Fruit fly (Drosophila melanogaster) whole organism, embryonic: ENCODE data around the gene CG45079.

Experiments
- B-H2 ChIP-seq: fragments of 200-800 bp; sonication (Bioruptor generic); optimal IDR thresholded peaks from 2 replicates; lab custom pipeline; 2018; ENCODE audit warnings: missing biosample characterization, mild to moderate bottlenecking, missing genetic modification characterization
- Blimp-1 ChIP-seq: fragments of 200-800 bp; sonication (Bioruptor generic); optimal IDR thresholded peaks from 3 replicates; lab custom pipeline; 2018; ENCODE audit warnings: missing biosample characterization, missing genetic modification characterization, mild to moderate bottlenecking, moderate library complexity, missing genetic modification reagents
- BtbVII ChIP-seq: fragments of 200-800 bp; sonication (Bioruptor generic); optimal IDR thresholded peaks from 3 replicates; lab custom pipeline; 2017; ENCODE audit warnings: missing biosample characterization, mild to moderate bottlenecking, missing genetic modification characterization
- CG10274 ChIP-seq: fragments of 200-800 bp; sonication (Bioruptor generic); optimal IDR thresholded peaks from 3 replicates; lab custom pipeline; 2017; ENCODE audit warnings: missing biosample characterization, mild to moderate bottlenecking, missing genetic modification characterization
- CG11456 ChIP-seq: fragments of 200-800 bp; sonication (Bioruptor generic); IDR thresholded peaks from 3 replicates; pipeline ENCODE4 v1.3.6; 2022; ENCODE audit warnings: missing biosample characterization, missing genetic modification characterization
- CG11504 ChIP-seq: fragments of 200-800 bp; sonication (Bioruptor generic); optimal IDR thresholded peaks from 3 replicates; lab custom pipeline; 2019; ENCODE audit warnings: missing biosample characterization, mild to moderate bottlenecking, missing genetic modification characterization, moderate library complexity
- CG13296 ChIP-seq: fragments of 200-800 bp; sonication (Bioruptor generic); optimal IDR thresholded peaks from 3 replicates; lab custom pipeline; 2018; ENCODE audit warnings: missing biosample characterization, mild to moderate bottlenecking, missing genetic modification characterization
- CG13424 ChIP-seq: fragments of 200-800 bp; sonication (Bioruptor generic); optimal IDR thresholded peaks from 2 replicates; lab custom pipeline; 2019; ENCODE audit warnings: missing biosample characterization, mild to moderate bottlenecking, missing genetic modification characterization, moderate library complexity
- CG13624 ChIP-seq: fragments of 200-800 bp; sonication (Bioruptor generic); optimal IDR thresholded peaks from 2 replicates; lab custom pipeline; 2016; ENCODE audit warnings: missing biosample characterization, missing genetic modification characterization
- CG18476 ChIP-seq: fragments of 200-800 bp; sonication (Bioruptor generic); optimal IDR thresholded peaks from 2 replicates; lab custom pipeline; 2016; ENCODE audit warnings: missing biosample characterization, mild to moderate bottlenecking, missing genetic modification characterization
- CG2116 ChIP-seq: fragments of 200-800 bp; sonication (Bioruptor generic); optimal IDR thresholded peaks from 3 replicates; lab custom pipeline; 2018; ENCODE audit warnings: missing biosample characterization, mild to moderate bottlenecking, missing genetic modification characterization
- CG3065 ChIP-seq: fragments of 200-800 bp; sonication (Bioruptor generic); optimal IDR thresholded peaks from 2 replicates; lab custom pipeline; 2016; ENCODE audit warnings: missing biosample characterization, missing genetic modification characterization
- CG4328 ChIP-seq: fragments of 200-800 bp; sonication (Bioruptor generic); optimal IDR thresholded peaks from 3 replicates; lab custom pipeline; 2017; ENCODE audit warnings: missing biosample characterization, missing genetic modification reagents, missing genetic modification characterization
- CG6765 ChIP-seq: fragments of 200-800 bp; sonication (Bioruptor generic); optimal IDR thresholded peaks from 3 replicates; lab custom pipeline; 2017; ENCODE audit warnings: missing biosample characterization, mild to moderate bottlenecking, missing genetic modification characterization
- CG6791 ChIP-seq: fragments of 200-800 bp; sonication (Bioruptor generic); IDR thresholded peaks from 3 replicates; pipeline ENCODE4 v1.3.6; 2022; ENCODE audit warnings: missing biosample characterization, missing genetic modification characterization; ENCODE audit not compliant: partially characterized antibody
- CG7556 ChIP-seq: fragments of 200-800 bp; sonication (Bioruptor generic); optimal IDR thresholded peaks from 2 replicates; lab custom pipeline; 2017; ENCODE audit warnings: missing biosample characterization, mild to moderate bottlenecking, missing genetic modification characterization
- CG8290 ChIP-seq, 3 experiments: fragments of 200-800 bp; sonication (Bioruptor generic); optimal IDR thresholded peaks; 2 replicates each; lab custom pipeline; 2016 to 2019; ENCODE audit warnings: missing biosample characterization in 3 of 3, missing genetic modification characterization in 3 of 3, mild to moderate bottlenecking in 2 of 3, moderate library complexity in 1 of 3
- CG9727 ChIP-seq: fragments of 200-800 bp; sonication (Bioruptor generic); optimal IDR thresholded peaks from 3 replicates; lab custom pipeline; 2017; ENCODE audit warnings: missing biosample characterization, mild to moderate bottlenecking, missing genetic modification characterization
- Camta ChIP-seq: fragments of 200-800 bp; sonication (Bioruptor generic); optimal IDR thresholded peaks from 2 replicates; lab custom pipeline; 2016; ENCODE audit warnings: missing biosample characterization, missing genetic modification characterization
- Chrac-16 ChIP-seq: fragments of 200-800 bp; sonication (Bioruptor generic); optimal IDR thresholded peaks from 3 replicates; lab custom pipeline; 2016; ENCODE audit warnings: missing biosample characterization, missing genetic modification characterization
- Doc2 ChIP-seq: fragments of 200-800 bp; sonication (Bioruptor generic); IDR thresholded peaks from 2 replicates; pipeline ENCODE4 v1.3.6; 2022; ENCODE audit warnings: missing biosample characterization, missing genetic modification characterization
- HmgZ ChIP-seq: fragments of 200-800 bp; sonication (Bioruptor generic); optimal IDR thresholded peaks from 2 replicates; lab custom pipeline; 2018; ENCODE audit warnings: missing biosample characterization, mild to moderate bottlenecking, missing genetic modification characterization
- Lhr ChIP-seq: fragments of 200-800 bp; sonication (Bioruptor generic); optimal IDR thresholded peaks from 3 replicates; lab custom pipeline; 2017; ENCODE audit warnings: mild to moderate bottlenecking, missing biosample characterization, missing genetic modification reagents, missing genetic modification characterization
- NC2α ChIP-seq: fragments of 200-800 bp; sonication (Bioruptor generic); optimal IDR thresholded peaks from 2 replicates; lab custom pipeline; 2016; ENCODE audit warnings: missing biosample characterization, missing genetic modification characterization
- Nf-YB ChIP-seq: fragments of 200-800 bp; sonication (Bioruptor generic); optimal IDR thresholded peaks from 3 replicates; lab custom pipeline; 2019; ENCODE audit warnings: missing biosample characterization, mild to moderate bottlenecking, missing genetic modification characterization, moderate library complexity
- PHDP ChIP-seq: fragments of 200-800 bp; sonication (Bioruptor generic); optimal IDR thresholded peaks from 3 replicates; lab custom pipeline; 2018; ENCODE audit warnings: missing biosample characterization, mild to moderate bottlenecking, missing genetic modification characterization, moderate library complexity
- Sox100B ChIP-seq: fragments of 200-800 bp; sonication (Bioruptor generic); optimal IDR thresholded peaks from 3 replicates; lab custom pipeline; 2018; ENCODE audit warnings: missing biosample characterization, mild to moderate bottlenecking, missing genetic modification characterization
- bbx ChIP-seq: fragments of 200-800 bp; sonication (Bioruptor generic); IDR thresholded peaks from 2 replicates; pipeline ENCODE4 v1.3.6; 2022; ENCODE audit warnings: missing biosample characterization, missing genetic modification characterization; ENCODE audit not compliant: partially characterized antibody
- bcd ChIP-seq: fragments of 200-800 bp; sonication (Bioruptor generic); optimal IDR thresholded peaks from 2 replicates; lab custom pipeline; 2017; ENCODE audit warnings: missing biosample characterization, mild to moderate bottlenecking, missing genetic modification characterization
- btn ChIP-seq: fragments of 200-800 bp; sonication (Bioruptor generic); optimal IDR thresholded peaks from 2 replicates; lab custom pipeline; 2016; ENCODE audit warnings: missing biosample characterization, missing genetic modification characterization
- dati ChIP-seq: fragments of 200-800 bp; sonication (Bioruptor generic); IDR thresholded peaks from 2 replicates; pipeline ENCODE4 v1.3.6; 2022; ENCODE audit warnings: missing biosample characterization, missing genetic modification characterization
- dimm ChIP-seq: fragments of 200-800 bp; sonication (Bioruptor generic); IDR thresholded peaks from 2 replicates; pipeline ENCODE4 v1.3.6; 2022; ENCODE audit warnings: missing biosample characterization, missing genetic modification characterization
- emc ChIP-seq: fragments of 200-800 bp; sonication (Bioruptor generic); optimal IDR thresholded peaks from 2 replicates; lab custom pipeline; 2016; ENCODE audit warnings: missing biosample characterization, missing genetic modification characterization
- esg ChIP-seq: fragments of 200-800 bp; sonication (Bioruptor generic); conservative IDR thresholded peaks from 2 replicates; pipeline ENCODE4 v1.3.6; 2022; ENCODE audit warnings: missing biosample characterization, missing genetic modification characterization
- ftz-f1 ChIP-seq: fragments of 200-800 bp; sonication (Bioruptor generic); optimal IDR thresholded peaks from 2 replicates; lab custom pipeline; 2016; ENCODE audit warnings: missing biosample characterization, missing genetic modification characterization
- gcm2 ChIP-seq: fragments of 200-800 bp; sonication (Bioruptor generic); optimal IDR thresholded peaks from 2 replicates; lab custom pipeline; 2016; ENCODE audit warnings: missing biosample characterization, missing genetic modification characterization
- hth ChIP-seq: fragments of >200 bp; optimal IDR thresholded peaks from 2 replicates; lab custom pipeline; 2017; ENCODE audit warnings: inconsistent platforms
- ind ChIP-seq: fragments of 200-800 bp; sonication (Bioruptor generic); optimal IDR thresholded peaks from 3 replicates; lab custom pipeline; 2016; ENCODE audit warnings: missing biosample characterization, missing genetic modification characterization
- klu ChIP-seq: fragments of 200-800 bp; sonication (Bioruptor generic); IDR thresholded peaks from 2 replicates; pipeline ENCODE4 v1.3.6; 2022; ENCODE audit warnings: missing biosample characterization, missing genetic modification characterization
- lab ChIP-seq: fragments of 200-800 bp; sonication (Bioruptor generic); optimal IDR thresholded peaks from 3 replicates; lab custom pipeline; 2017; ENCODE audit warnings: missing biosample characterization, missing genetic modification characterization, mild to moderate bottlenecking, moderate library complexity, missing genetic modification reagents
- lmd ChIP-seq: fragments of 200-800 bp; sonication (Bioruptor generic); IDR thresholded peaks from 2 replicates; pipeline ENCODE4 v1.3.6; 2022; ENCODE audit warnings: missing biosample characterization, missing genetic modification characterization
- maf-S ChIP-seq: fragments of 200-800 bp; sonication (Bioruptor generic); optimal IDR thresholded peaks from 2 replicates; lab custom pipeline; 2016; ENCODE audit warnings: missing biosample characterization, missing genetic modification characterization
- oc ChIP-seq: fragments of 200-800 bp; sonication (Bioruptor generic); optimal IDR thresholded peaks from 2 replicates; lab custom pipeline; 2018; ENCODE audit warnings: missing biosample characterization, mild to moderate bottlenecking, missing genetic modification characterization, moderate library complexity
- pita ChIP-seq: fragments of 200-800 bp; sonication (Bioruptor generic); optimal IDR thresholded peaks from 2 replicates; lab custom pipeline; 2017; ENCODE audit warnings: missing biosample characterization, mild to moderate bottlenecking, missing genetic modification characterization
- row ChIP-seq: fragments of 200-800 bp; sonication (Bioruptor generic); IDR thresholded peaks from 3 replicates; pipeline ENCODE4 v1.3.6; 2022; ENCODE audit warnings: missing biosample characterization, missing genetic modification characterization
- slbo ChIP-seq: fragments of 200-800 bp; sonication (Bioruptor generic); IDR thresholded peaks from 2 replicates; pipeline ENCODE4 v1.3.6; 2022; ENCODE audit warnings: missing biosample characterization, missing genetic modification characterization
- ssp ChIP-seq: fragments of 200-800 bp; sonication (Bioruptor generic); IDR thresholded peaks from 2 replicates; pipeline ENCODE4 v1.3.6; 2022; ENCODE audit warnings: missing biosample characterization, missing genetic modification characterization
- trem ChIP-seq: fragments of 200-800 bp; optimal IDR thresholded peaks from 3 replicates; lab custom pipeline; 2019; ENCODE audit warnings: missing biosample characterization, mild to moderate bottlenecking, missing genetic modification characterization, moderate library complexity
- wor ChIP-seq: fragments of 200-800 bp; sonication (Bioruptor generic); IDR thresholded peaks from 2 replicates; pipeline ENCODE4 v1.3.6; 2022; ENCODE audit warnings: missing biosample characterization, missing genetic modification characterization
- zen2 ChIP-seq: fragments of 200-800 bp; sonication (Bioruptor generic); IDR thresholded peaks from 3 replicates; pipeline ENCODE4 v1.3.6; 2022; ENCODE audit warnings: missing biosample characterization, missing genetic modification characterization; ENCODE audit not compliant: partially characterized antibody
- zfh2 ChIP-seq: fragments of 200-800 bp; sonication (Bioruptor generic); optimal IDR thresholded peaks from 2 replicates; lab custom pipeline; 2016; ENCODE audit warnings: missing biosample characterization, missing genetic modification characterization

The CG45079 gene

dm6 chr3R:17079859-17080255 lies 44.4 kb upstream of the CG45079 start, which contains the start of the genes Keap1 and kuk (continued):
- TF ChIP-seq zen2 (GFP tag; lab: Robert Waterston, UW) (no peak; the same call in 2 of the 3 replicates), bcd (peak; percentile 60), esg (GFP tag; lab: Robert Waterston, UW) (no peak), zfh2 (GFP tag; lab: Kevin White, UChicago) (peak; percentile 56), btn (GFP tag; lab: Kevin White, UChicago) (no peak), CG10274 (GFP tag; lab: Kevin White, UChicago) (no peak), hth (no peak), CG2116 (peak; percentile 72), maf-S (peak; percentile 71), HmgZ (tag; lab: Kevin White, UChicago) (peak; percentile 73), Lhr (peak; percentile 92), dati (GFP tag; lab: Robert Waterston, UW) (no peak), CG11456 (GFP tag; lab: Robert Waterston, UW) (0 out of 3 replicates have a peak, but pooled peaks have one; percentile 66), CG6765 (peak; percentile 35), CG13624 (GFP tag; lab: Kevin White, UChicago) (peak; percentile 47), Sox100B (no peak), BtbVII (GFP tag; lab: Kevin White, UChicago) (peak; percentile 22), Nf-YB (GFP tag; lab: Kevin White, UChicago) (peak; percentile 29), lab (GFP tag; lab: Kevin White, UChicago) (peak; percentile 67), PHDP (peak; percentile 27), wor (GFP tag; lab: Robert Waterston, UW) (no peak), klu (GFP tag; lab: Robert Waterston, UW) (no peak), CG11504 (peak; percentile 45), CG7556 (GFP tag; lab: Kevin White, UChicago) (no peak), CG3065 (GFP tag; lab: Kevin White, UChicago) (peak; percentile 56), ind (GFP tag; lab: Kevin White, UChicago) (peak; percentile 49), NC2α (peak; percentile 35), slbo (GFP tag; lab: Robert Waterston, UW) (peak; percentile 72), CG18476 (GFP tag; lab: Kevin White, UChicago) (peak; percentile 68), CG4328 (GFP tag; lab: Kevin White, UChicago) (no peak), gcm2 (GFP tag; lab: Kevin White, UChicago) (peak; percentile 41), Camta (GFP tag; lab: Kevin White, UChicago) (peak; percentile 65), emc (GFP tag; lab: Kevin White, UChicago) (peak; percentile 62), bbx (GFP tag; lab: Robert Waterston, UW) (peak; percentile 77), B-H2 (GFP tag; lab: Kevin White, UChicago) (peak; percentile 61), CG9727 (GFP tag; lab: Kevin White, UChicago) (peak; percentile 41), CG13296 (GFP tag; lab: Kevin White, UChicago) (no peak), trem (tag; lab: Kevin White, UChicago) (peak; percentile 86), row (GFP tag; lab: Robert Waterston, UW) (peak; percentile 50; the same call in 2 of the 3 replicates), ssp (no peak), CG8290 (GFP tag; optimal IDR thresholded peaks at IDR 0.05; lab: Kevin White, UChicago) (no peak), CG8290 (tag; optimal IDR thresholded peaks at IDR 0.05; lab: Kevin White, UChicago) (peak in 1 of 2 experiments; percentile 57), Doc2 (GFP tag; lab: Robert Waterston, UW) (no peak), oc (tag; lab: Kevin White, UChicago) (peak; percentile 38), CG13424 (peak; percentile 19), dimm (GFP tag; lab: Robert Waterston, UW) (no peak), ftz-f1 (GFP tag; lab: Kevin White, UChicago) (no peak), lmd (peak; percentile 46; the same call in 1 of the 2 replicates), pita (peak; percentile 86), Chrac-16 (GFP tag; lab: Kevin White, UChicago) (peak; percentile 55), CG6791 (peak; percentile 75), Blimp-1 (GFP tag; lab: Kevin White, UChicago) (peak; percentile 6)
